Fruit fly (Drosophila melanogaster): ENCODE data around the gene CG9777.

Gene CG9777

dm6 chrX:16637594-16638485 is 5.8 kb upstream of the CG9777 start, which contains the start of gene RpS19a (continued):
- TF ChIP-seq CG1792 (GFP tag; optimal IDR thresholded peaks at IDR 0.05) (no peak), CG9876 (GFP tag; optimal IDR thresholded peaks at IDR 0.05) (peak; percentile 58), Mes4 (GFP tag; optimal IDR thresholded peaks at IDR 0.05) (peak; percentile 66), br (optimal IDR thresholded peaks at IDR 0.05) (no peak), en (GFP tag; optimal IDR thresholded peaks at IDR 0.05) (peak; percentile 24), ab (GFP tag; optimal IDR thresholded peaks at IDR 0.05) (no peak), CG12219 (GFP tag; optimal IDR thresholded peaks at IDR 0.05) (peak; percentile 78), ranshi (GFP tag; IDR thresholded peaks at IDR 0.05) (peak; percentile 72), ap (GFP tag; IDR thresholded peaks at IDR 0.05) (peak; percentile 66), CG33557 (GFP tag; optimal IDR thresholded peaks at IDR 0.05) (peak; percentile 75), CG16813 (GFP tag; IDR thresholded peaks at IDR 0.05; ENCODE audit: partially characterized antibody) (no peak), zf30C (GFP tag; optimal IDR thresholded peaks at IDR 0.05) (peak; percentile 42), CG17359 (tag; optimal IDR thresholded peaks at IDR 0.05) (peak; percentile 62), ems (GFP tag; optimal IDR thresholded peaks at IDR 0.05) (peak; percentile 15), Jarid2 (GFP tag; optimal IDR thresholded peaks at IDR 0.05) (peak; percentile 62), B-H1 (GFP tag; IDR thresholded peaks at IDR 0.05) (peak; percentile 48; the same call in 1 of the 3 replicates), CG2889 (GFP tag; IDR thresholded peaks at IDR 0.05) (0 out of 3 replicates have a peak, but pooled peaks have one; percentile 43), CG8944 (GFP tag; optimal IDR thresholded peaks at IDR 0.05) (no peak), CG15479 (GFP tag; optimal IDR thresholded peaks at IDR 0.05) (peak; percentile 15), Lhr (GFP tag; optimal IDR thresholded peaks at IDR 0.05) (peak; percentile 55), hkb (optimal IDR thresholded peaks at IDR 0.05) (no peak), hkb (GFP tag; IDR thresholded peaks at IDR 0.05) (peak; percentile 70), CG15514 (GFP tag; optimal IDR thresholded peaks at IDR 0.05) (peak; percentile 78), CG15073 (GFP tag; optimal IDR thresholded peaks at IDR 0.05) (no peak), CG3838 (GFP tag; optimal IDR thresholded peaks at IDR 0.05) (no peak), sc (optimal IDR thresholded peaks at IDR 0.05) (no peak), sc (GFP tag; optimal IDR thresholded peaks at IDR 0.05) (peak; percentile 80), MTF-1 (GFP tag; optimal IDR thresholded peaks at IDR 0.05; ENCODE audit: borderline replicate concordance) (peak; percentile 95), slou (GFP tag; optimal IDR thresholded peaks at IDR 0.05) (peak; percentile 39), eyg (GFP tag; optimal IDR thresholded peaks at IDR 0.05) (peak; percentile 46), CG11696 (GFP tag; IDR thresholded peaks at IDR 0.05) (peak; percentile 39; the same call in 1 of the 2 replicates)

- TF ChIP-seq CG32772 (GFP tag; IDR thresholded peaks at IDR 0.05) (no peak), CG15011 (GFP tag; optimal IDR thresholded peaks at IDR 0.05) (no peak), CG16863 (GFP tag; optimal IDR thresholded peaks at IDR 0.05) (no peak), Opbp (GFP tag; IDR thresholded peaks at IDR 0.05; ENCODE audit: partially characterized antibody) (peak; percentile 78), CG3407 (GFP tag; optimal IDR thresholded peaks at IDR 0.05) (no peak), Gug (GFP tag; IDR thresholded peaks at IDR 0.05) (peak; percentile 47; the same call in 1 of the 4 replicates), dati (GFP tag; IDR thresholded peaks at IDR 0.05) (no peak), sens-2 (GFP tag; IDR thresholded peaks at IDR 0.05) (no peak), CG14441 (GFP tag; IDR thresholded peaks at IDR 0.05) (peak; percentile 7; the same call in 1 of the 2 replicates), ems (GFP tag; optimal IDR thresholded peaks at IDR 0.05) (no peak), BEAF-32 (GFP tag; optimal IDR thresholded peaks at IDR 0.05) (peak; percentile 95), hbn (GFP tag; IDR thresholded peaks at IDR 0.05; ENCODE audit: partially characterized antibody) (peak; percentile 69), zen2 (GFP tag; IDR thresholded peaks at IDR 0.05; ENCODE audit: partially characterized antibody) (peak; percentile 61; the same call in 2 of the 3 replicates), unc-4 (GFP tag; IDR thresholded peaks at IDR 0.05; ENCODE audit: partially characterized antibody) (peak; percentile 74), ato (GFP tag; IDR thresholded peaks at IDR 0.05; ENCODE audit: partially characterized antibody) (0 out of 2 replicates have a peak, but pooled peaks have one; percentile 34), Bgb (GFP tag; IDR thresholded peaks at IDR 0.05; ENCODE audit: partially characterized antibody) (peak; percentile 87), CG14667 (GFP tag; IDR thresholded peaks at IDR 0.05) (no peak), CG8089 (GFP tag; optimal IDR thresholded peaks at IDR 0.05) (no peak), CG15514 (GFP tag; optimal IDR thresholded peaks at IDR 0.05) (no peak), Trl (optimal IDR thresholded peaks at IDR 0.05) (no peak), Trl (GFP tag; optimal IDR thresholded peaks at IDR 0.05) (no peak)
Measured at dm6 chrX:16637106-16637590, 5.1 kb upstream of the CG9777 start, which contains the start of gene Rok. Gene Rok (minus strand): TSS chrX:16637414.
